Fruit fly (Drosophila melanogaster) Kc167 (cell line): ENCODE results near the gene Pura.

Experiments used
- Myc ChIP-seq: fragments of >200 bp; optimal IDR thresholded peaks from 2 replicates; lab custom pipeline; 2017; ENCODE audit warnings: missing external identifiers
- psq ChIP-seq: fragments of >200 bp; optimal IDR thresholded peaks from 2 replicates; lab custom pipeline; 2017; ENCODE audit warnings: missing external identifiers

- TF ChIP-seq Myc (no peak), psq (no peak)
These were observed 40.4 kb upstream of the Pura start for dm6 chr3L:7552446-7552845.
